Worm (Caenorhabditis elegans): ENCODE measurements around the gene B0250.18.

DNA sequence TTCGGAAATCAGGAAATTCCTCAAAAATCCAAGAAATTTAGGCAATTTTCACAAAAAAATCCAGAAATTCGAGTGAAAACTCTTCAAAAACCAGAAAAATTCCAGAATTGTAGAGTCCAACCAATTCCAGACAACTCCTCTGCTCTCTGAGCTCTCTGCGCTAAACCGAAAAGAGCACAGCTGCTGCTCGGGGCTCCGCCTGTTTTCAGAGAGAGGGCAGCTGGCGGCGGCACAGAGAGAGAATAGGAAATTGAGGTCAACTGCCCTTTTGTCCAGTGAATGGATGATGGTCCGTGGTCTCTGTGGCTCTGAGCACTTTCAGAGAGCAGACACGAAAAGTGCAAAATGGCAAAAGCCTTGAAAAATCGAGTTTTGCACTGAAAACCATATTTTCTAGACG lies 51.7 kb downstream of the B0250.18 start:
- no peak for TF ChIP-seq unc-86 (tag; optimal IDR thresholded peaks at IDR 0.05)
- no peak for TF ChIP-seq nhr-11 (tag; optimal IDR thresholded peaks at IDR 0.05)
- TF ChIP-seq C08G9.2 (tag; optimal IDR thresholded peaks at IDR 0.05) = no peak
- no peak for TF ChIP-seq unc-3 (GFP tag; conservative IDR thresholded peaks at IDR 0.05)
- no peak for TF ChIP-seq unc-3 (tag; optimal IDR thresholded peaks at IDR 0.05)
- TF ChIP-seq ama-1 (optimal IDR thresholded peaks at IDR 0.05) = no peak
- no peak for TF ChIP-seq pqm-1 (tag; optimal IDR thresholded peaks at IDR 0.05)
- TF ChIP-seq fkh-6 (tag; optimal IDR thresholded peaks at IDR 0.05) = no peak
